Worm (Caenorhabditis elegans) whole organism, L4/young adult: ENCODE measurements around the gene T01C8.2.
"Not testable (repeated sequence)": the region's sequence is repeated elsewhere in the genome, so short reads cannot be mapped to it uniquely, and the experiment has no call there.

Source experiments
- W03F9.2 ChIP-seq: fragments of 150-350 bp; optimal IDR thresholded peaks from 2 replicates; lab custom pipeline; 2014; ENCODE audit warnings: missing biosample characterization, missing genetic modification characterization
- him-1 ChIP-seq: sonication (generic microtip); optimal IDR thresholded peaks from 2 replicates; lab custom pipeline; 2016; ENCODE audit warnings: missing genotype, missing genetic modification reagents, missing genetic modification characterization, missing compliant biosample characterization

DNA sequence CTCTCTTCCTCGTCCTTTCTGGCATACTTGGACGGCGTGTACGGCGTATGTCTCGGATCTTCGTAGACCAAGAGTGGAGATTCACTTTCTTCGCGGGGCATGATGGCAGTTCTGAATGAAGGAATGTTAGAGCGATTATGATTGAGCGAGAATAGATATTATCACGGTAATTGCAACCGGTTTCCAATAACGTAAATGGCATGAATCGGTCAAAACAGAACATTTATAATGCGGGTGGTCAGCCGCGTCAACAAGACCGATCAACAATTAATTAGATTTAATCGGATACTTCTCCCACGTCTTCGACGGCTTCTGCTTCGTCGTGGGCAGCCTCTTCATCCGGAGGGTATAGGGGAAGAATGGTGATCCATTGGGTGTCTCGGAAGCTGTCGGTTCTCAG, 48.5 kb downstream of the T01C8.2 start, which contains the start of gene F41G4.13:
- not testable (repeated sequence) for TF ChIP-seq W03F9.2 (tag; lab: Kevin White, UChicago); him-1
